Fruit fly (Drosophila melanogaster) whole organism, pupa: ENCODE measurements around the gene Stam.

Experiments used
- CG10348 ChIP-seq: fragments of 200-800 bp; sonication (Bioruptor generic); IDR thresholded peaks from 2 replicates; pipeline ENCODE4 v1.3.6; 2022; ENCODE audit warnings: missing biosample characterization, missing genetic modification characterization
- CG12605 ChIP-seq: fragments of 200-800 bp; sonication (Bioruptor generic); IDR thresholded peaks from 2 replicates; pipeline ENCODE4 v1.3.6; 2022; ENCODE audit warnings: missing biosample characterization, missing genetic modification characterization
- CG14655 ChIP-seq: fragments of 200-800 bp; sonication (Bioruptor generic); optimal IDR thresholded peaks from 3 replicates; lab custom pipeline; 2017; ENCODE audit warnings: mild to moderate bottlenecking, missing biosample characterization, missing genetic modification reagents, missing genetic modification characterization
- CG32121 ChIP-seq: fragments of 200-800 bp; sonication (Bioruptor generic); IDR thresholded peaks from 2 replicates; pipeline ENCODE4 v1.3.6; 2022; ENCODE audit warnings: missing biosample characterization, missing genetic modification characterization
- CG4496 ChIP-seq: fragments of 200-800 bp; sonication (Bioruptor generic); IDR thresholded peaks from 3 replicates; pipeline ENCODE4 v1.3.6; 2022; ENCODE audit warnings: missing biosample characterization, missing genetic modification characterization
- CG8301 ChIP-seq: fragments of 200-800 bp; sonication (Bioruptor generic); optimal IDR thresholded peaks from 2 replicates; lab custom pipeline; 2018; ENCODE audit warnings: missing biosample characterization, mild to moderate bottlenecking, missing genetic modification characterization
- CG9948 ChIP-seq: fragments of 200-800 bp; sonication (Bioruptor generic); optimal IDR thresholded peaks from 2 replicates; lab custom pipeline; 2018; ENCODE audit warnings: missing biosample characterization, mild to moderate bottlenecking, missing genetic modification characterization, moderate library complexity
- D1 ChIP-seq: fragments of 200-800 bp; sonication (Bioruptor generic); optimal IDR thresholded peaks from 2 replicates; lab custom pipeline; 2018; ENCODE audit warnings: missing biosample characterization, mild to moderate bottlenecking, missing genetic modification characterization, moderate library complexity
- Snoo ChIP-seq: fragments of 200-800 bp; sonication (Bioruptor generic); optimal IDR thresholded peaks from 3 replicates; lab custom pipeline; 2017; ENCODE audit warnings: missing biosample characterization, mild to moderate bottlenecking, missing genetic modification characterization, inconsistent platforms
- fd96Ca ChIP-seq: fragments of 200-800 bp; sonication (Bioruptor generic); IDR thresholded peaks from 3 replicates; pipeline ENCODE4 v1.3.6; 2022; ENCODE audit warnings: missing biosample characterization, missing genetic modification characterization
- gl ChIP-seq: fragments of 200-800 bp; sonication (Bioruptor generic); optimal IDR thresholded peaks from 2 replicates; lab custom pipeline; 2018; ENCODE audit warnings: missing biosample characterization, mild to moderate bottlenecking, missing genetic modification characterization
- rn ChIP-seq: fragments of 200-800 bp; sonication (Bioruptor generic); IDR thresholded peaks from 2 replicates; pipeline ENCODE4 v1.3.6; 2022; ENCODE audit warnings: missing biosample characterization, missing genetic modification characterization

dm6 chr2L:10820405-10820804 is 37.9 kb upstream of the Stam start, which contains the start of gene CG17134:
- TF ChIP-seq CG12605 (GFP tag; lab: Robert Waterston, UW) (no peak), CG8301 (tag; lab: Kevin White, UChicago) (no peak), CG10348 (GFP tag; lab: Robert Waterston, UW) (no peak), CG32121 (GFP tag; lab: Robert Waterston, UW) (no peak), CG9948 (tag; lab: Kevin White, UChicago) (no peak), rn (GFP tag; lab: Robert Waterston, UW) (no peak), CG4496 (GFP tag; lab: Robert Waterston, UW) (no peak), gl (tag; lab: Kevin White, UChicago) (no peak), Snoo (tag; lab: Kevin White, UChicago) (no peak), D1 (tag; lab: Kevin White, UChicago) (no peak), fd96Ca (GFP tag; lab: Robert Waterston, UW) (no peak), CG14655 (GFP tag; lab: Kevin White, UChicago) (no peak)
